Fruit fly (Drosophila melanogaster) whole organism: ENCODE data around the gene ZnT77C.

Experiments
- CG8478 ChIP-seq: fragments of >200 bp; optimal IDR thresholded peaks from 2 replicates; lab custom pipeline; 2018; ENCODE audit warnings: inconsistent platforms
- Dll ChIP-seq: fragments of >200 bp; optimal IDR thresholded peaks from 2 replicates; lab custom pipeline; 2017
- EcR ChIP-seq, 2 experiments: fragments of >200 bp; optimal IDR thresholded peaks; 2 replicates each; lab custom pipeline; 2017; ENCODE audit warnings: missing biosample characterization in 2 of 2, missing genetic modification characterization in 2 of 2, missing genetic modification reagents in 2 of 2
- pan ChIP-seq: fragments of >200 bp; optimal IDR thresholded peaks from 2 replicates; lab custom pipeline; 2017
- psq ChIP-seq: fragments of >200 bp; optimal IDR thresholded peaks from 2 replicates; lab custom pipeline; 2017
- usp ChIP-seq: fragments of >200 bp; optimal IDR thresholded peaks from 2 replicates; lab custom pipeline; 2017; ENCODE audit warnings: missing biosample characterization, missing genetic modification characterization, mixed read lengths

- no peak for TF ChIP-seq psq (lab: Kevin White, UChicago)
- TF ChIP-seq EcR (GFP tag; optimal IDR thresholded peaks at IDR 0.05; lab: Kevin White, UChicago): no peak
- TF ChIP-seq usp (GFP tag; lab: Kevin White, UChicago): no peak
- no peak for TF ChIP-seq pan
- no peak for TF ChIP-seq Dll
- no peak for TF ChIP-seq CG8478
These were observed at the start of gene ZnT77C for dm6 chr3L:20494780-20495591.
